Fruit fly (Drosophila melanogaster): Measurements from ENCODE around the gene mRpL9.

mRpL9 gene

DNA sequence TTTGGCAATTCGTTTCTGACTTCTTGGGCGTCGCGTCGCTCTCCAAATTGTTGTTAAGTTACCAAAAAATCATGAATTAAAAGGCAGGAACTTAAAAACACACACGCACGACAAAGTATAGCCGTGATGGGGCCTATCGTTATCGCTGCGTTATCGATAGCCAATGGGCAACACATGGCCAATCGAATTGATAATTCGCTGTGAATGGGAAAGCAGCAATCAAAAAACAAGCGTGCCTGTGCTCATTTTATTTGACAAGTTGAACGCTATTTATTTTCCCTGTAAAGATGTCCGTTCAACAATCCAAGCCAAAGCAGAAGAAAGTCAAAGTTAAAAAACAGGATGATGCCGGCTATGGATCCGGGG, 15.5 kb downstream of the mRpL9 start, which contains the start of the genes Surf4 and CG31301 (continued):
- TF ChIP-seq Neu2 (GFP tag; optimal IDR thresholded peaks at IDR 0.05; ENCODE audit: borderline replicate concordance): no peak
- TF ChIP-seq ttk (GFP tag; IDR thresholded peaks at IDR 0.05): no peak
- TF ChIP-seq Trl (optimal IDR thresholded peaks at IDR 0.05): no peak
- no peak for TF ChIP-seq Trl (GFP tag; optimal IDR thresholded peaks at IDR 0.05)
- no peak for TF ChIP-seq CG7745 (tag; optimal IDR thresholded peaks at IDR 0.05)
- TF ChIP-seq org-1 (GFP tag; optimal IDR thresholded peaks at IDR 0.05): no peak
- no peak for TF ChIP-seq dan (GFP tag; IDR thresholded peaks at IDR 0.05)
- no peak for TF ChIP-seq ranshi (GFP tag; IDR thresholded peaks at IDR 0.05)
- TF ChIP-seq CG9797 (GFP tag; optimal IDR thresholded peaks at IDR 0.05): no peak
- no peak for TF ChIP-seq z (GFP tag; IDR thresholded peaks at IDR 0.05)
- no peak for TF ChIP-seq CkIIα-i1 (GFP tag; IDR thresholded peaks at IDR 0.05)
- TF ChIP-seq Dek (tag; optimal IDR thresholded peaks at IDR 0.05): no peak
- TF ChIP-seq cad (GFP tag; optimal IDR thresholded peaks at IDR 0.05): no peak
- no peak for TF ChIP-seq CTCF (GFP tag; optimal IDR thresholded peaks at IDR 0.05)
- no peak for TF ChIP-seq schlank (tag; optimal IDR thresholded peaks at IDR 0.05)
- no peak for TF ChIP-seq al (GFP tag; IDR thresholded peaks at IDR 0.05)
- TF ChIP-seq Camta (GFP tag; optimal IDR thresholded peaks at IDR 0.05): no peak
- no peak for TF ChIP-seq sqz (GFP tag; optimal IDR thresholded peaks at IDR 0.05)
- no peak for TF ChIP-seq insv (GFP tag; optimal IDR thresholded peaks at IDR 0.05)
- TF ChIP-seq CG6654 (GFP tag; optimal IDR thresholded peaks at IDR 0.05): no peak
- no peak for TF ChIP-seq crc (GFP tag; optimal IDR thresholded peaks at IDR 0.05)
- TF ChIP-seq CG8290 (GFP tag; optimal IDR thresholded peaks at IDR 0.05): no peak
- TF ChIP-seq CG8290 (tag; optimal IDR thresholded peaks at IDR 0.05): peak in 1 of 2 experiments; percentile 56
- peak; percentile 40; the same call in 1 of the 2 replicates for TF ChIP-seq sna (GFP tag; IDR thresholded peaks at IDR 0.05; ENCODE audit: partially characterized antibody)
- no peak for TF ChIP-seq pnt (GFP tag; optimal IDR thresholded peaks at IDR 0.05)
- no peak for TF ChIP-seq CG11504 (tag; optimal IDR thresholded peaks at IDR 0.05)
- TF ChIP-seq CG6689 (GFP tag; IDR thresholded peaks at IDR 0.05): no peak
- TF ChIP-seq eve (GFP tag; optimal IDR thresholded peaks at IDR 0.05): no peak
- TF ChIP-seq Antp (GFP tag; optimal IDR thresholded peaks at IDR 0.05): no peak
- no peak for TF ChIP-seq CG1024 (GFP tag; IDR thresholded peaks at IDR 0.05)
- no peak for TF ChIP-seq dimm (GFP tag; IDR thresholded peaks at IDR 0.05)
- no peak for TF ChIP-seq CG4730 (GFP tag; IDR thresholded peaks at IDR 0.05)
- TF ChIP-seq trh (GFP tag; optimal IDR thresholded peaks at IDR 0.05): no peak
- peak; percentile 77 for TF ChIP-seq nerfin-2 (GFP tag; IDR thresholded peaks at IDR 0.05; ENCODE audit: partially characterized antibody)
- TF ChIP-seq CG2712 (tag; optimal IDR thresholded peaks at IDR 0.05): peak; percentile 9
- no peak for TF ChIP-seq Dbx (GFP tag; IDR thresholded peaks at IDR 0.05)
- no peak for TF ChIP-seq pb (GFP tag; optimal IDR thresholded peaks at IDR 0.05)
- no peak for TF ChIP-seq psq (GFP tag; optimal IDR thresholded peaks at IDR 0.05)
- TF ChIP-seq Usf (GFP tag; optimal IDR thresholded peaks at IDR 0.05): no peak
- no peak for TF ChIP-seq usp (GFP tag; optimal IDR thresholded peaks at IDR 0.05)
- no peak for TF ChIP-seq dmrt99B (tag; optimal IDR thresholded peaks at IDR 0.05)
- TF ChIP-seq CG17802 (tag; optimal IDR thresholded peaks at IDR 0.05): no peak
- TF ChIP-seq CG32767 (GFP tag; IDR thresholded peaks at IDR 0.05): no peak
- no peak for TF ChIP-seq ATbp (GFP tag; optimal IDR thresholded peaks at IDR 0.05)
- TF ChIP-seq CG12071 (GFP tag; optimal IDR thresholded peaks at IDR 0.05): no peak
- TF ChIP-seq CG18476 (GFP tag; optimal IDR thresholded peaks at IDR 0.05): no peak
- TF ChIP-seq CG12659 (GFP tag; optimal IDR thresholded peaks at IDR 0.05): peak; percentile 34
- no peak for TF ChIP-seq CHES-1-like (GFP tag; optimal IDR thresholded peaks at IDR 0.05)
- no peak for TF ChIP-seq CG7271 (tag; optimal IDR thresholded peaks at IDR 0.05)
- TF ChIP-seq knrl (GFP tag; IDR thresholded peaks at IDR 0.05; ENCODE audit: partially characterized antibody): peak; percentile 51; the same call in 2 of the 3 replicates
- TF ChIP-seq tna (GFP tag; IDR thresholded peaks at IDR 0.05; ENCODE audit: partially characterized antibody): peak; percentile 85
- no peak for TF ChIP-seq ara (GFP tag; IDR thresholded peaks at IDR 0.05)
- no peak for TF ChIP-seq CG11723 (GFP tag; optimal IDR thresholded peaks at IDR 0.05)
- TF ChIP-seq Hmx (GFP tag; optimal IDR thresholded peaks at IDR 0.05): no peak
